Fruit fly (Drosophila melanogaster): Measurements from ENCODE around the gene CG9360.
"Not testable (repeated sequence)": the region's sequence is repeated elsewhere in the genome, so short reads cannot be mapped to it uniquely, and the experiment has no call there.

DNA sequence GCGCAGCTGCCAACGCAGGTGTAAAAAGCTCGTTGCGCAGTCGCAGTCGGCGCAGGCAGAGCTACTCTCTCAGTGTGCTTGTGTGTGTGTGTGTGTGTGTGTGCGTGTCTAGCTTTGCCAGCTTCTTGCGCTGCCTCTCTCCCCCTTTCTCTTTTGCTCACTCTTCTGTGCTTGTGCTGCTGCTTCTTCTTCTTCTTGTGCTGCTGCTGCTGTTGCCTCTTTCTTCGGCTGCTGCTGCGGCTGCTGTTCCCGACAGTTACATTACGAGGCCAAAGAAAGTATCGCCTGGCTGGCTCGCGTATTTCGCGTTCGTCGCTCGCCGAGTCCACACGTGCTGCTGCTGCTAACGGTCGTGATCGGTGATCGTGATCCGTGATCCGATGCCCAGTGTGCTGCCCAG is 10.4 kb downstream of the CG9360 start, which contains the start of gene m:
- TF ChIP-seq Hr4 (GFP tag; optimal IDR thresholded peaks at IDR 0.05); fkh (GFP tag; optimal IDR thresholded peaks at IDR 0.05); fd59A (GFP tag; optimal IDR thresholded peaks at IDR 0.05); net (GFP tag; optimal IDR thresholded peaks at IDR 0.05); Ets96B (tag; optimal IDR thresholded peaks at IDR 0.05); Eip78C (GFP tag); CG6854 (GFP tag; optimal IDR thresholded peaks at IDR 0.05); Sox102F (GFP tag; optimal IDR thresholded peaks at IDR 0.05); CG1621 (tag; optimal IDR thresholded peaks at IDR 0.05); Eip75B (GFP tag; optimal IDR thresholded peaks at IDR 0.05); Gug (GFP tag; IDR thresholded peaks at IDR 0.05); CG9139 (GFP tag; optimal IDR thresholded peaks at IDR 0.05); CG8632 (GFP tag; optimal IDR thresholded peaks at IDR 0.05): not testable (repeated sequence)
